Worm (Caenorhabditis elegans) whole organism, late embryonic: ENCODE measurements around the gene C45B11.9.

Experiments
- ahr-1 ChIP-seq: sonication (generic microtip); optimal IDR thresholded peaks from 2 replicates; lab custom pipeline; 2016; ENCODE audit warnings: missing genetic modification characterization, missing compliant biosample characterization
- dmd-4 ChIP-seq: sonication (generic microtip); optimal IDR thresholded peaks from 2 replicates; lab custom pipeline; 2016; ENCODE audit warnings: borderline replicate concordance, missing genetic modification characterization, missing compliant biosample characterization
- unc-3 ChIP-seq, 2 experiments: fragments of 200-800 bp in 1 of 2; sonication (Bioruptor generic) in 1 of 2; sonication (generic microtip) in 1 of 2; conservative IDR thresholded peaks in 1 of 2; optimal IDR thresholded peaks in 1 of 2; 2 replicates each; pipeline versions ENCODE4 v1.3.6 to Lab custom; 2016 to 2022; ENCODE audit warnings: missing compliant biosample characterization in 2 of 2, missing genetic modification characterization in 2 of 2, missing genetic modification reagents in 1 of 2

DNA sequence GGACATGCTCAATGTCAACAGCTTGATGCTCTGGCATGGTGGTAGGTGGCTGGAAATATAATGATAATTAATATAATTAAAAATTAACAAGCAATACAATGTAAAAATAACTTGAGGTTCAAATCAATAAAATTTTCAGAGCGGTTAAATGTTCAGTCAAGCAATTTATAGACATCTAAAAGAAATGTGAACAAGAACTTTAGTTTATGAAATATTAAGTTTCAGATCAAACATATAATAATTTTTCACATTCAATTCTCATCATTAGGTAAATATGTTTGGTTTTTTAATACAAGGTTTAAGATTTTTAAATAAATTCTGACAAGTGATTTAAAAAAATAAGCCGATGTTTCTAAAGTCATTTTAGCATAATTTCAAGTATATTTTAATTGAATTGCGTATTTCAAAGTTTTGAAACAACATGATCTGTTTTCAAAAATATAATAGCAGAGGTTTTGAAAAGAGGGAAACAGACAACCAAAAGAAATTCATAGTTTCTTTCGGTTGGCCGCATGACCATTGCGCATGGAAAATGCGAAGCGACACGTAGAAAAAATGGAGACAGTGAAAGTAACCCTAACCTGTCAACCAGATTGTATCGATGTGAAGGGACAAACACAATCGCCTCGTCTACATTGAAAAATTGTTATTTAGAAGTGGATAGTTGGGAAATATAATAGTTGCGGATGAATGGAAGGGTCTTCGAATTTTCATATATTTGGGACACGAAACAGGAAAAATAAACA, 20.3 kb downstream of the C45B11.9 start, which contains the start of gene T04C12.11:
- TF ChIP-seq dmd-4 (tag; lab: Kevin White, UChicago) (no peak), ahr-1 (tag; lab: Kevin White, UChicago) (no peak), unc-3 (GFP tag; conservative IDR thresholded peaks at IDR 0.05; lab: Robert Waterston, UW) (no peak), unc-3 (tag; optimal IDR thresholded peaks at IDR 0.05; lab: Kevin White, UChicago) (no peak)
